Worm (Caenorhabditis elegans) whole organism, midembryonic: ENCODE results near the gene F35D2.3.

Experiments used
- cog-1 ChIP-seq: sonication (generic microtip); optimal IDR thresholded peaks from 2 replicates; lab custom pipeline; 2016; ENCODE audit warnings: missing genetic modification characterization, missing compliant biosample characterization
- flt-1 ChIP-seq: fragments of 200-800 bp; sonication (Bioruptor generic); IDR thresholded peaks from 2 replicates; pipeline ENCODE4 v1.3.6; 2022; ENCODE audit warnings: missing genetic modification characterization, missing compliant biosample characterization
- klf-2 ChIP-seq: fragments of 200-800 bp; sonication (Bioruptor generic); conservative IDR thresholded peaks from 2 replicates; pipeline ENCODE4 v1.3.6; 2022; ENCODE audit warnings: missing genetic modification reagents, missing genetic modification characterization, missing compliant biosample characterization
- ref-1 ChIP-seq: fragments of 200-800 bp; sonication (Bioruptor generic); conservative IDR thresholded peaks from 2 replicates; pipeline ENCODE4 v1.3.6; 2022; ENCODE audit warnings: missing genetic modification reagents, missing genetic modification characterization, missing compliant biosample characterization
- ztf-23 ChIP-seq: fragments of 200-800 bp; sonication (Bioruptor generic); IDR thresholded peaks from 2 replicates; pipeline ENCODE4 v1.3.6; 2022; ENCODE audit warnings: missing genetic modification reagents, missing genetic modification characterization, missing compliant biosample characterization
- ztf-29 ChIP-seq: fragments of 200-800 bp; sonication (Bioruptor generic); IDR thresholded peaks from 2 replicates; pipeline ENCODE4 v1.3.6; 2022; ENCODE audit warnings: missing genetic modification reagents, missing genetic modification characterization, missing compliant biosample characterization

ce11 chrII:7555454-7555853, 15.0 kb upstream of the F35D2.3 start, which contains the start of gene ZK1290.14:
- TF ChIP-seq flt-1, result no peak
- no peak for TF ChIP-seq cog-1 (tag; lab: Kevin White, UChicago)
- no peak for TF ChIP-seq ztf-29 (GFP tag; lab: Robert Waterston, UW)
- TF ChIP-seq ztf-23, result no peak
- TF ChIP-seq klf-2 (GFP tag; lab: Robert Waterston, UW), result no peak
- no peak for TF ChIP-seq ref-1 (GFP tag; lab: Robert Waterston, UW)
